Worm (Caenorhabditis elegans): ENCODE results near the gene B0462.4.

ce11 chrV:18339807-18340206, 8.8 kb upstream of the B0462.4 start, which contains the start of gene C08E8.10:
- TF ChIP-seq dpl-1 (GFP tag; optimal IDR thresholded peaks at IDR 0.05) (no peak), unc-39 (tag; optimal IDR thresholded peaks at IDR 0.05) (no peak), D1046.2 (GFP tag; IDR thresholded peaks at IDR 0.05) (no peak), zip-11 (GFP tag; IDR thresholded peaks at IDR 0.05) (no peak), skn-1 (tag; optimal IDR thresholded peaks at IDR 0.05) (no peak), daf-16 (GFP tag; optimal IDR thresholded peaks at IDR 0.05) (no peak), daf-16 (tag; optimal IDR thresholded peaks at IDR 0.05) (no peak), mxl-3 (GFP tag; optimal IDR thresholded peaks at IDR 0.05) (no peak), nhr-6 (tag; optimal IDR thresholded peaks at IDR 0.05) (no peak), ceh-82 (tag; optimal IDR thresholded peaks at IDR 0.05) (no peak), lsy-2 (tag; optimal IDR thresholded peaks at IDR 0.05) (no peak), zag-1 (tag; optimal IDR thresholded peaks at IDR 0.05) (no peak), nhr-77 (tag; optimal IDR thresholded peaks at IDR 0.05) (no peak)
